Worm (Caenorhabditis elegans) whole organism, young adult: ENCODE measurements around the gene C04E12.2.

Experiments
- Y67H2A.10 ChIP-seq: fragments of 200-800 bp; sonication (Bioruptor generic); conservative IDR thresholded peaks from 2 replicates; pipeline ENCODE4 v1.3.6; 2022; ENCODE audit warnings: missing genetic modification reagents, missing genetic modification characterization, missing compliant biosample characterization
- ama-1 ChIP-seq, 3 experiments: fragments of 150-350 bp in 1 of 3; sonication (generic microtip) in 2 of 3; optimal IDR thresholded peaks; 2 replicates each; lab custom pipeline; 2014 to 2018; ENCODE audit warnings: missing biosample characterization in 2 of 3, missing genetic modification characterization in 2 of 3, missing genetic modification reagents in 2 of 3
- chd-7 ChIP-seq: sonication (generic microtip); optimal IDR thresholded peaks from 2 replicates; lab custom pipeline; 2016; ENCODE audit warnings: mild to moderate bottlenecking, missing genetic modification characterization, moderate library complexity, missing compliant biosample characterization
- efl-1 ChIP-seq: fragments of 150-350 bp; optimal IDR thresholded peaks from 2 replicates; lab custom pipeline; 2014; ENCODE audit warnings: missing biosample characterization, missing genetic modification reagents, missing genetic modification characterization
- gei-17 ChIP-seq: fragments of 200-800 bp; sonication (Bioruptor generic); optimal IDR thresholded peaks from 2 replicates; lab custom pipeline; 2018; ENCODE audit warnings: mild to moderate bottlenecking, missing genetic modification characterization, missing compliant biosample characterization
- madf-8 ChIP-seq: fragments of 200-800 bp; sonication (Bioruptor generic); conservative IDR thresholded peaks from 2 replicates; pipeline ENCODE4 v1.3.6; 2022; ENCODE audit warnings: missing genetic modification reagents, missing genetic modification characterization, missing compliant biosample characterization
- mcd-1 ChIP-seq: fragments of 200-800 bp; sonication (Bioruptor generic); IDR thresholded peaks from 2 replicates; pipeline ENCODE4 v1.3.6; 2022; ENCODE audit warnings: missing genetic modification reagents, missing genetic modification characterization, missing compliant biosample characterization
- pha-4 ChIP-seq: fragments of 150-350 bp; sonication (generic microtip); optimal IDR thresholded peaks from 2 replicates; lab custom pipeline; 2014; ENCODE audit warnings: missing biosample characterization, missing genetic modification reagents, missing genetic modification characterization
- snpc-4 ChIP-seq, 5 experiments: fragments of 150-350 bp in 1 of 5; sonication (generic microtip) in 4 of 5; optimal IDR thresholded peaks; 2 replicates each; lab custom pipeline; 2014 to 2018; ENCODE audit warnings: missing genetic modification characterization in 5 of 5, missing biosample characterization in 3 of 5, antibody characterized with exemption in 2 of 5, mild to moderate bottlenecking in 2 of 5, missing compliant biosample characterization in 2 of 5, missing genotype in 2 of 5, moderate library complexity in 2 of 5, missing genetic modification reagents in 1 of 5
- unc-130 ChIP-seq: sonication (generic microtip); optimal IDR thresholded peaks from 2 replicates; lab custom pipeline; 2016; ENCODE audit warnings: missing genetic modification reagents, missing genetic modification characterization, missing compliant biosample characterization
- unc-62 ChIP-seq: fragments of 150-350 bp; optimal IDR thresholded peaks from 2 replicates; lab custom pipeline; 2014; ENCODE audit warnings: missing biosample characterization, missing genetic modification reagents, missing genetic modification characterization
- zim-3 ChIP-seq: sonication (generic microtip); optimal IDR thresholded peaks from 2 replicates; lab custom pipeline; 2017; ENCODE audit warnings: mild to moderate bottlenecking, missing genetic modification characterization, moderate library complexity, missing compliant biosample characterization
- ztf-22 ChIP-seq: fragments of 200-800 bp; sonication (Bioruptor generic); optimal IDR thresholded peaks from 2 replicates; lab custom pipeline; 2018; ENCODE audit warnings: mild to moderate bottlenecking, missing genetic modification characterization, moderate library complexity, missing compliant biosample characterization

DNA sequence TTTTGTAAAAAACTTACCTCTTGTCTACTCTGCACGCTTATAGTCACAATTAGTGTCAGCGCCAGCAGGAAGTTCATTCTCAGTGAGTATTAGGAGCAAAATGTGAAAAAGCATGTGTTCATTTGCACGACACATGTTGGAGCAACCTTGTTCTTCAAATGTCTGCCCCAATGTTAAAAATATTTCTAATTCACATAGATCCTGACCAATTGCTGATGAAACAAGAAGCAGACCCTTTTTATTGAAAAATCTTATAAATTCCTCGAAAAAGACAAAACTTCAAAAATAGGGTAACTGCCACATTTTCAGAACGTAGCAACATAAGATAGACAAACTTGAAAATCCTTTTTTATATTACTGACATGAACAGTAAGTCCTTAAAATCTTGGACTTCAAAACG lies 43.7 kb upstream of the C04E12.2 start, which contains the start of gene C17B7.8:
- TF ChIP-seq snpc-4 (GFP tag; optimal IDR thresholded peaks at IDR 0.05; lab: Kevin White, UChicago): no peak
- TF ChIP-seq snpc-4 (tag; optimal IDR thresholded peaks at IDR 0.05; lab: Kevin White, UChicago): no peak
- TF ChIP-seq unc-130: no peak
- TF ChIP-seq gei-17 (GFP tag; lab: Kevin White, UChicago): no peak
- TF ChIP-seq mcd-1 (GFP tag; lab: Robert Waterston, UW): no peak
- TF ChIP-seq chd-7 (tag; lab: Kevin White, UChicago): no peak
- TF ChIP-seq ztf-22: no peak
- TF ChIP-seq ama-1 (optimal IDR thresholded peaks at IDR 0.05; lab: Kevin White, UChicago): no peak
- no peak for TF ChIP-seq ama-1 (GFP tag; optimal IDR thresholded peaks at IDR 0.05; lab: Kevin White, UChicago)
- TF ChIP-seq unc-62 (GFP tag; lab: Kevin White, UChicago): no peak
- no peak for TF ChIP-seq pha-4 (tag; lab: Kevin White, UChicago)
- TF ChIP-seq Y67H2A.10: no peak
- no peak for TF ChIP-seq efl-1 (GFP tag; lab: Kevin White, UChicago)
- no peak for TF ChIP-seq madf-8
- TF ChIP-seq zim-3 (tag; lab: Kevin White, UChicago): no peak
